Fruit fly (Drosophila melanogaster) whole organism, embryonic: ENCODE measurements around the gene PGRP-LF.
A peak's percentile ranks its signal among the peaks of the same experiment; 100 is the strongest.

Experiments
- CG10979 ChIP-seq: fragments of 200-800 bp; sonication (Bioruptor generic); optimal IDR thresholded peaks from 2 replicates; lab custom pipeline; 2018; ENCODE audit warnings: missing biosample characterization, mild to moderate bottlenecking, missing genetic modification characterization, moderate library complexity
- CG11085 ChIP-seq: fragments of 200-800 bp; sonication (Bioruptor generic); IDR thresholded peaks from 2 replicates; pipeline ENCODE4 v1.3.6; 2022; ENCODE audit warnings: missing biosample characterization, missing genetic modification characterization
- CG13624 ChIP-seq: fragments of 200-800 bp; sonication (Bioruptor generic); optimal IDR thresholded peaks from 2 replicates; lab custom pipeline; 2016; ENCODE audit warnings: missing biosample characterization, missing genetic modification characterization
- CG14050 ChIP-seq: fragments of 200-800 bp; sonication (Bioruptor generic); IDR thresholded peaks from 3 replicates; pipeline ENCODE4 v1.3.6; 2022; ENCODE audit warnings: missing biosample characterization, missing genetic modification characterization
- CG15479 ChIP-seq: fragments of 200-800 bp; sonication (Bioruptor generic); optimal IDR thresholded peaks from 3 replicates; lab custom pipeline; 2019; ENCODE audit warnings: missing biosample characterization, mild to moderate bottlenecking, missing genetic modification characterization, moderate library complexity
- CG1647 ChIP-seq: fragments of 200-800 bp; sonication (Bioruptor generic); optimal IDR thresholded peaks from 3 replicates; lab custom pipeline; 2016; ENCODE audit warnings: missing biosample characterization, missing genetic modification characterization
- CG17385 ChIP-seq: fragments of 200-800 bp; sonication (Bioruptor generic); optimal IDR thresholded peaks from 3 replicates; lab custom pipeline; 2018; ENCODE audit warnings: missing biosample characterization, mild to moderate bottlenecking, missing genetic modification characterization
- CG17802 ChIP-seq: fragments of 200-800 bp; sonication (Bioruptor generic); optimal IDR thresholded peaks from 2 replicates; lab custom pipeline; 2018; ENCODE audit warnings: missing biosample characterization, mild to moderate bottlenecking, missing genetic modification characterization, moderate library complexity
- CG3407 ChIP-seq: fragments of 200-800 bp; sonication (Bioruptor generic); optimal IDR thresholded peaks from 2 replicates; lab custom pipeline; 2018; ENCODE audit warnings: missing biosample characterization, mild to moderate bottlenecking, missing genetic modification characterization
- CG4282 ChIP-seq: fragments of 200-800 bp; sonication (Bioruptor generic); optimal IDR thresholded peaks from 2 replicates; lab custom pipeline; 2016; ENCODE audit warnings: missing biosample characterization, missing genetic modification characterization
- CG4617 ChIP-seq: fragments of 200-800 bp; sonication (Bioruptor generic); optimal IDR thresholded peaks from 3 replicates; lab custom pipeline; 2016; ENCODE audit warnings: missing biosample characterization, missing genetic modification characterization, borderline replicate concordance
- CG4820 ChIP-seq: fragments of 200-800 bp; sonication (Bioruptor generic); optimal IDR thresholded peaks from 3 replicates; lab custom pipeline; 2016; ENCODE audit warnings: missing biosample characterization, missing genetic modification characterization
- CG5953 ChIP-seq: fragments of 200-800 bp; sonication (Bioruptor generic); IDR thresholded peaks from 2 replicates; pipeline ENCODE4 v1.3.6; 2022; ENCODE audit warnings: missing biosample characterization, missing genetic modification characterization
- CG7987 ChIP-seq: fragments of 200-800 bp; sonication (Bioruptor generic); optimal IDR thresholded peaks from 2 replicates; lab custom pipeline; 2018; ENCODE audit warnings: missing biosample characterization, mild to moderate bottlenecking, missing genetic modification characterization, moderate library complexity
- CG8388 ChIP-seq: fragments of 200-800 bp; sonication (Bioruptor generic); optimal IDR thresholded peaks from 2 replicates; lab custom pipeline; 2019; ENCODE audit warnings: missing biosample characterization, mild to moderate bottlenecking, missing genetic modification characterization, moderate library complexity
- CHES-1-like ChIP-seq: fragments of 200-800 bp; sonication (Bioruptor generic); optimal IDR thresholded peaks from 2 replicates; lab custom pipeline; 2016; ENCODE audit warnings: missing biosample characterization, missing genetic modification characterization
- Drgx ChIP-seq: fragments of 200-800 bp; sonication (Bioruptor generic); IDR thresholded peaks from 2 replicates; pipeline ENCODE4 v1.3.6; 2022; ENCODE audit warnings: missing biosample characterization, missing genetic modification characterization
- Gug ChIP-seq: fragments of 200-800 bp; sonication (Bioruptor generic); IDR thresholded peaks from 4 replicates; pipeline ENCODE4 v1.3.6; 2022; ENCODE audit warnings: missing biosample characterization, missing genetic modification characterization
- Kr ChIP-seq: fragments of 200-800 bp; sonication (Bioruptor generic); optimal IDR thresholded peaks from 2 replicates; lab custom pipeline; 2017; ENCODE audit warnings: missing biosample characterization, mild to moderate bottlenecking, missing genetic modification characterization
- MESR4 ChIP-seq: fragments of 200-800 bp; sonication (Bioruptor generic); optimal IDR thresholded peaks from 2 replicates; lab custom pipeline; 2018; ENCODE audit warnings: missing biosample characterization, mild to moderate bottlenecking, missing genetic modification characterization, moderate library complexity
- YL-1 ChIP-seq: fragments of 200-800 bp; sonication (Bioruptor generic); optimal IDR thresholded peaks from 3 replicates; lab custom pipeline; 2017; ENCODE audit warnings: missing biosample characterization, mild to moderate bottlenecking, missing genetic modification characterization
- ash1 ChIP-seq: fragments of 200-800 bp; sonication (Bioruptor generic); optimal IDR thresholded peaks from 2 replicates; lab custom pipeline; 2018; ENCODE audit warnings: missing biosample characterization, mild to moderate bottlenecking, missing genetic modification characterization
- bsh ChIP-seq, 2 experiments: fragments of 200-800 bp; sonication (Bioruptor generic); optimal IDR thresholded peaks; 2 replicates each; lab custom pipeline; 2017 to 2018; ENCODE audit warnings: mild to moderate bottlenecking in 2 of 2, missing biosample characterization in 2 of 2, missing genetic modification characterization in 2 of 2, moderate library complexity in 1 of 2
- cad ChIP-seq: fragments of >200 bp; optimal IDR thresholded peaks from 2 replicates; lab custom pipeline; 2017; ENCODE audit warnings: missing biosample characterization, missing genetic modification characterization
- dati ChIP-seq: fragments of 200-800 bp; sonication (Bioruptor generic); IDR thresholded peaks from 2 replicates; pipeline ENCODE4 v1.3.6; 2022; ENCODE audit warnings: missing biosample characterization, missing genetic modification characterization
- grn ChIP-seq: fragments of 200-800 bp; sonication (Bioruptor generic); optimal IDR thresholded peaks from 3 replicates; lab custom pipeline; 2017; ENCODE audit warnings: missing biosample characterization, missing genetic modification characterization
- ind ChIP-seq: fragments of 200-800 bp; sonication (Bioruptor generic); optimal IDR thresholded peaks from 3 replicates; lab custom pipeline; 2016; ENCODE audit warnings: missing biosample characterization, missing genetic modification characterization
- kah ChIP-seq: fragments of 200-800 bp; sonication (Bioruptor generic); optimal IDR thresholded peaks from 2 replicates; lab custom pipeline; 2018; ENCODE audit warnings: missing biosample characterization, mild to moderate bottlenecking, missing genetic modification characterization
- knrl ChIP-seq: fragments of 200-800 bp; sonication (Bioruptor generic); IDR thresholded peaks from 3 replicates; pipeline ENCODE4 v1.3.6; 2022; ENCODE audit warnings: missing biosample characterization, missing genetic modification characterization; ENCODE audit not compliant: partially characterized antibody
- nom ChIP-seq: fragments of 200-800 bp; sonication (Bioruptor generic); optimal IDR thresholded peaks from 2 replicates; lab custom pipeline; 2017; ENCODE audit warnings: missing biosample characterization, missing genetic modification characterization, mild to moderate bottlenecking, moderate library complexity, missing genetic modification reagents
- pnt ChIP-seq: fragments of 200-800 bp; sonication (Bioruptor generic); optimal IDR thresholded peaks from 3 replicates; lab custom pipeline; 2016; ENCODE audit warnings: missing biosample characterization, missing genetic modification characterization
- sqz ChIP-seq: fragments of 200-800 bp; sonication (Bioruptor generic); optimal IDR thresholded peaks from 3 replicates; lab custom pipeline; 2018; ENCODE audit warnings: missing biosample characterization, mild to moderate bottlenecking, missing genetic modification characterization
- tll ChIP-seq, 2 experiments: fragments of 200-800 bp in 1 of 2; fragments of >200 bp in 1 of 2; sonication (Bioruptor generic) in 1 of 2; optimal IDR thresholded peaks; 2 replicates each; lab custom pipeline; 2017 to 2019; ENCODE audit warnings: missing biosample characterization in 2 of 2, missing genetic modification characterization in 2 of 2, mild to moderate bottlenecking in 1 of 2, moderate library complexity in 1 of 2
- yki ChIP-seq: fragments of >200 bp; optimal IDR thresholded peaks from 3 replicates; lab custom pipeline; 2018
- zen ChIP-seq: fragments of 200-800 bp; sonication (Bioruptor generic); optimal IDR thresholded peaks from 3 replicates; lab custom pipeline; 2018; ENCODE audit warnings: missing biosample characterization, mild to moderate bottlenecking, missing genetic modification characterization, moderate library complexity

The PGRP-LF gene

DNA sequence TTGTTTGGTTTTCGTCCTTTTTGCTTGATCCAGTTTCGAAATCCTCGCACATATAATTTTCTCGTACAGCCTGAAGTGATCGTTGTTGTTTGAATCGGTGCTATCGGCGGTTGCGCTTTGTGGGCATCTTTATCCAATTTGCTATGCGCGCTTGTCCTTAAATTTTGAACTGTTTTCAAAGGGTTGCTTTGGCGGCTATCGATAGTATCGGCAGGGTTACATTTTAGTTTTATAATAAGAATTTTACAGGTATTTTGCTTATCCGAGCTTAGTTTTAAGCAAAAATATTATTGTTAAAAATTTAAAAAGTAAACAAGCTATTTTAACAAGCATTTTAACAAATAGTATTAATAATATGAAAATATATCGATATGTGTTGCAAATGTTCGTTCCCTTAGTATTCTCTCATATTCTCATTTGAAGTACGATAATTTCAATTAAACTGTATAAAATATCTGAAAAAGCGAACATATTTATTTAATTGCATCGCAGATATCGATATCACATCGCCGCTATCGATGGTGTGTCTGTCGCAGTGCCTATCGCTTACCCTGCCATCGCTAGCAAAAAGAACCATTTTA is 17.5 kb downstream of the PGRP-LF start, which contains the start of the genes Klp67A and CG4452 (continued):
- TF ChIP-seq dati (GFP tag; lab: Robert Waterston, UW) = no peak
- peak; percentile 36 for TF ChIP-seq ind (GFP tag; lab: Kevin White, UChicago)
- no peak for TF ChIP-seq CG17802

DNA sequence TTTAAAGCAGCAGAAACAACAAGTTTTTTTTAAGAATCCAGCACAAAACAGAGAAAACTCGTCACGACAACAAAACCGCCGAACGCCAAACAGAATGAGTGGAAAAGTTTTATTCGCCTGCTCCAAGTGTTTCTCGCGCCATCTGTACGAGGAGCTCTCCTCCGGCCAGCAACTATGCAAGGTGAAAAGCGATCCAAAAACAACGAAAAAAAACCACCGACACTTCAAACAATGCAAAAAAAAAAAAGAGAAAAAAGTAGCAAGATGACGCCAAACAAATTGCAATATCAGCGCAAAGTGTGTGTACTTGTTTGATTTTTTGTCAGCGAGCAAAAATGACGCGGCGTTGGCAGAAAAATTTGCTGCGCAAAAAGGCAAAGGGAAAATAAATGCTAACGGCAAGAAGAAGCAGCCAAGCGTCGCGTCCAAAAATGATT is 18.0 kb downstream of the PGRP-LF start:
- TF ChIP-seq sqz (GFP tag; lab: Kevin White, UChicago) (peak; percentile 41), bsh (GFP tag; optimal IDR thresholded peaks at IDR 0.05; lab: Kevin White, UChicago) (peak in 1 of 2 experiments; percentile 81), YL-1 (peak; percentile 31), CG8388 (GFP tag; lab: Kevin White, UChicago) (no peak), CG13624 (GFP tag; lab: Kevin White, UChicago) (peak; percentile 44), CG17385 (GFP tag; lab: Kevin White, UChicago) (peak; percentile 87), CG4617 (peak; percentile 25), CG4820 (GFP tag; lab: Kevin White, UChicago) (no peak), knrl (0 out of 3 replicates have a peak, but pooled peaks have one; percentile 41), CHES-1-like (GFP tag; lab: Kevin White, UChicago) (peak; percentile 53), kah (GFP tag; lab: Kevin White, UChicago) (peak; percentile 5), nom (peak; percentile 90), Gug (GFP tag; lab: Robert Waterston, UW) (no peak), Drgx (GFP tag; lab: Robert Waterston, UW) (peak; percentile 51; the same call in 1 of the 2 replicates), grn (GFP tag; lab: Kevin White, UChicago) (no peak), CG14050 (GFP tag; lab: Robert Waterston, UW) (0 out of 3 replicates have a peak, but pooled peaks have one; percentile 1), CG11085 (no peak), MESR4 (GFP tag; lab: Kevin White, UChicago) (peak; percentile 65)

DNA sequence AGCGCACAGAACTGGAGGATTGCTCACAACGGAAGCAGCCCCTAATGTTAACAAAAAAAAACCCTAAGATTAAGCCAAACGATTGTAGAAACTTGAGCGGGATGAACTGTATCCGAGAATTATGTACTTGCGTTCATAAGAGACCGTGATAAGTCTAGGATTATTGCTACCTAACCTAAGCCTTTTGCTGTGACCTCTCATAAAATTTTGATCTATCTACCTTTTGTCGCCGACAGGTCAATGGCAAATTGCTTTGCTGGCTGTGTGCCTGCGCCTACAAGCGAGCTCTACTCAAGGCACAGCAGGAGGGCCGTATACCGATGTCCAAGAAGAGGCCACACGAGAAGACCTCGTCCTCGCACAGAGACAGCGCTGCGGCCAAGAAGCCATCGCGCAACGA is 19.3 kb downstream of the PGRP-LF start:
- TF ChIP-seq CG5953 (GFP tag; lab: Robert Waterston, UW) = 0 out of 2 replicates have a peak, but pooled peaks have one; percentile 14
- TF ChIP-seq sqz (GFP tag; lab: Kevin White, UChicago) = no peak
- no peak for TF ChIP-seq pnt (GFP tag; lab: Kevin White, UChicago)
- TF ChIP-seq cad (GFP tag; lab: Kevin White, UChicago) = peak; percentile 76
- TF ChIP-seq CG15479 (GFP tag; lab: Kevin White, UChicago) = peak; percentile 95
- TF ChIP-seq CG3407 (GFP tag; lab: Kevin White, UChicago) = no peak
- TF ChIP-seq CG7987 (GFP tag; lab: Kevin White, UChicago) = no peak
- no peak for TF ChIP-seq ash1 (GFP tag; lab: Kevin White, UChicago)
- no peak for TF ChIP-seq nom
- TF ChIP-seq CG1647 (GFP tag; lab: Kevin White, UChicago) = no peak
- no peak for TF ChIP-seq CG10979
- TF ChIP-seq zen (tag; lab: Kevin White, UChicago) = peak; percentile 51
- TF ChIP-seq Kr = peak; percentile 64
- no peak for TF ChIP-seq yki (lab: Kevin White, UChicago)
- TF ChIP-seq CG4282 = no peak
- peak in 1 of 2 experiments; percentile 93 for TF ChIP-seq tll (GFP tag; optimal IDR thresholded peaks at IDR 0.05; lab: Kevin White, UChicago)
- TF ChIP-seq, all 482 proteins: peak for 6
